Fruit fly (Drosophila melanogaster): ENCODE results near the gene Sos.

Sos gene

DNA sequence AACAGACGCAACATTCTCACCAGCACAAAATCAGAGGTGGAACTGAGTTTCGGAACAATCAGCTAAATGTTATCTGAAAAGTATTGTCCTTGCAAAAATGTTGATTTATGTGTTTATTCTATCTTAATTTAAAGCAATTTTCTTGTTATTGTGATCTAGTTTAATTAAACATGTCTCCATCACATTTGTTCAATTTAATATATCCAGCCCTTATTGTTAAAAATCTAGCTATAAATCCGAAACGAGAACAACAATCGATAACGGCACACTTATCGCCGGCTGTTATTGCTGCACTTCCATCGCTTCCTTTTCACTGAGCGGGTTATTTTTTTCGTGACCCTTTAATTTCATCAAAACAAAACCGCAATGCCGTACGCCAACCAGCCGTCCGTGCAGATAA, 19.4 kb downstream of the Sos start, which contains the start of the genes GatC, PolG2 and Polr2C (continued):
- TF ChIP-seq Abd-B (GFP tag; optimal IDR thresholded peaks at IDR 0.05) (peak; percentile 36), CG11560 (tag; IDR thresholded peaks at IDR 0.05) (no peak), insv (GFP tag; optimal IDR thresholded peaks at IDR 0.05) (peak in 1 of 2 experiments; percentile 46), CG3995 (GFP tag; optimal IDR thresholded peaks at IDR 0.05) (peak; percentile 42), wdn (GFP tag; IDR thresholded peaks at IDR 0.05) (no peak), tgo (GFP tag; IDR thresholded peaks at IDR 0.05) (peak; percentile 38; the same call in 1 of the 3 replicates), emc (GFP tag; optimal IDR thresholded peaks at IDR 0.05) (no peak), br (optimal IDR thresholded peaks at IDR 0.05) (no peak), Ets65A (GFP tag) (peak; percentile 34), CG30403 (GFP tag; optimal IDR thresholded peaks at IDR 0.05) (peak; percentile 55), stwl (tag; optimal IDR thresholded peaks at IDR 0.05) (peak; percentile 68), CG2120 (GFP tag; optimal IDR thresholded peaks at IDR 0.05) (peak; percentile 70), C15 (GFP tag; IDR thresholded peaks at IDR 0.05) (no peak), pfk (GFP tag; optimal IDR thresholded peaks at IDR 0.05) (no peak), zen2 (GFP tag; IDR thresholded peaks at IDR 0.05; ENCODE audit: partially characterized antibody) (peak; percentile 56; the same call in 2 of the 3 replicates), CG15696 (tag; optimal IDR thresholded peaks at IDR 0.05) (peak; percentile 2), CG2712 (tag; optimal IDR thresholded peaks at IDR 0.05) (peak; percentile 41), Lim3 (GFP tag; IDR thresholded peaks at IDR 0.05) (no peak), CTCF (GFP tag; optimal IDR thresholded peaks at IDR 0.05) (no peak), kay (GFP tag; optimal IDR thresholded peaks at IDR 0.05) (no peak), zfh2 (GFP tag; optimal IDR thresholded peaks at IDR 0.05) (peak; percentile 55), CG9437 (GFP tag; optimal IDR thresholded peaks at IDR 0.05) (no peak), unc-4 (GFP tag; IDR thresholded peaks at IDR 0.05; ENCODE audit: partially characterized antibody) (peak; percentile 81), btn (GFP tag; optimal IDR thresholded peaks at IDR 0.05) (no peak), BtbVII (GFP tag; optimal IDR thresholded peaks at IDR 0.05) (no peak), jigr1 (GFP tag; IDR thresholded peaks at IDR 0.05) (no peak), CG11093 (GFP tag; IDR thresholded peaks at IDR 0.05) (no peak), corto (GFP tag; optimal IDR thresholded peaks at IDR 0.05) (no peak), HmgD (GFP tag; optimal IDR thresholded peaks at IDR 0.05) (peak; percentile 65), CG8281 (tag; optimal IDR thresholded peaks at IDR 0.05) (no peak), pb (GFP tag; optimal IDR thresholded peaks at IDR 0.05) (no peak), CG17359 (tag; optimal IDR thresholded peaks at IDR 0.05) (no peak), CG7745 (tag; optimal IDR thresholded peaks at IDR 0.05) (no peak), CG9215 (GFP tag; IDR thresholded peaks at IDR 0.05) (peak; percentile 39; the same call in 1 of the 2 replicates), jing (GFP tag; optimal IDR thresholded peaks at IDR 0.05) (no peak), Sry-δ (GFP tag; optimal IDR thresholded peaks at IDR 0.05) (peak; percentile 95), dan (GFP tag; IDR thresholded peaks at IDR 0.05) (no peak), peb (GFP tag; IDR thresholded peaks at IDR 0.05) (no peak), CG7357 (GFP tag; IDR thresholded peaks at IDR 0.05) (peak; percentile 82), ab (GFP tag; optimal IDR thresholded peaks at IDR 0.05) (peak; percentile 14), Myb (GFP tag; optimal IDR thresholded peaks at IDR 0.05) (peak; percentile 49), vvl (GFP tag; IDR thresholded peaks at IDR 0.05) (peak; percentile 70), twi (tag; optimal IDR thresholded peaks at IDR 0.05) (peak; percentile 34), CG2199 (GFP tag; IDR thresholded peaks at IDR 0.05) (no peak), CG1647 (GFP tag; optimal IDR thresholded peaks at IDR 0.05) (no peak), disco-r (GFP tag; optimal IDR thresholded peaks at IDR 0.05) (no peak), CG32767 (GFP tag; IDR thresholded peaks at IDR 0.05) (no peak), Aef1 (GFP tag; IDR thresholded peaks at IDR 0.05) (no peak), en (GFP tag; optimal IDR thresholded peaks at IDR 0.05) (no peak), dysf (GFP tag; IDR thresholded peaks at IDR 0.05) (no peak; the same call in 2 of the 3 replicates), Adf1 (GFP tag; IDR thresholded peaks at IDR 0.05) (0 out of 2 replicates have a peak, but pooled peaks have one; percentile 25), dati (GFP tag; IDR thresholded peaks at IDR 0.05) (no peak), HLH4C (GFP tag; IDR thresholded peaks at IDR 0.05; ENCODE audit: partially characterized antibody) (peak; percentile 93), CG6765 (GFP tag; optimal IDR thresholded peaks at IDR 0.05) (no peak)
